Fruit fly (Drosophila melanogaster): Measurements from ENCODE around the gene CG5953.
A peak's percentile ranks its signal among the peaks of the same experiment; 100 is the strongest.

The CG5953 gene

dm6 chr2L:16533386-16533773 is 703 bp upstream of the CG5953 start (continued):
- TF ChIP-seq cwo (GFP tag; optimal IDR thresholded peaks at IDR 0.05) (no peak), Vsx1 (GFP tag; optimal IDR thresholded peaks at IDR 0.05) (no peak), CG3281 (GFP tag; optimal IDR thresholded peaks at IDR 0.05) (no peak), CG5180 (GFP tag; optimal IDR thresholded peaks at IDR 0.05) (no peak), CG8359 (GFP tag; optimal IDR thresholded peaks at IDR 0.05; ENCODE audit: borderline replicate concordance) (no peak), Lpt (GFP tag; optimal IDR thresholded peaks at IDR 0.05) (no peak), Mrtf (GFP tag; IDR thresholded peaks at IDR 0.05) (no peak), z (GFP tag; IDR thresholded peaks at IDR 0.05) (no peak), gcm2 (GFP tag; optimal IDR thresholded peaks at IDR 0.05) (no peak), HLH3B (GFP tag; IDR thresholded peaks at IDR 0.05) (no peak; the same call in 1 of the 2 replicates), br (optimal IDR thresholded peaks at IDR 0.05) (no peak), TFAM (GFP tag; optimal IDR thresholded peaks at IDR 0.05) (no peak), CG13296 (GFP tag; optimal IDR thresholded peaks at IDR 0.05) (no peak), gce (GFP tag; IDR thresholded peaks at IDR 0.05) (no peak; the same call in 2 of the 3 replicates), disco-r (GFP tag; optimal IDR thresholded peaks at IDR 0.05) (no peak), schlank (tag; optimal IDR thresholded peaks at IDR 0.05) (no peak), abd-A (tag; optimal IDR thresholded peaks at IDR 0.05) (peak; percentile 86), CG11560 (tag; IDR thresholded peaks at IDR 0.05) (no peak), CTCF (GFP tag; optimal IDR thresholded peaks at IDR 0.05) (no peak), stc (GFP tag; IDR thresholded peaks at IDR 0.05) (no peak; the same call in 1 of the 2 replicates), CG3995 (GFP tag; optimal IDR thresholded peaks at IDR 0.05) (no peak), Dad (GFP tag; optimal IDR thresholded peaks at IDR 0.05) (no peak), CG17612 (GFP tag; IDR thresholded peaks at IDR 0.05) (no peak), Neu2 (GFP tag; optimal IDR thresholded peaks at IDR 0.05; ENCODE audit: borderline replicate concordance) (no peak), slbo (GFP tag; IDR thresholded peaks at IDR 0.05) (peak; percentile 2; the same call in 1 of the 2 replicates), CG30020 (tag; optimal IDR thresholded peaks at IDR 0.05) (no peak), BtbVII (GFP tag; optimal IDR thresholded peaks at IDR 0.05) (no peak), pnt (GFP tag; optimal IDR thresholded peaks at IDR 0.05) (no peak), aop (GFP tag; IDR thresholded peaks at IDR 0.05) (no peak), CG8765 (GFP tag; IDR thresholded peaks at IDR 0.05) (0 out of 2 replicates have a peak, but pooled peaks have one; percentile 2), Bdp1 (GFP tag; optimal IDR thresholded peaks at IDR 0.05) (no peak), Gsc (GFP tag; IDR thresholded peaks at IDR 0.05) (no peak), jumu (GFP tag; optimal IDR thresholded peaks at IDR 0.05) (no peak), CG10431 (GFP tag; optimal IDR thresholded peaks at IDR 0.05) (no peak), CG18599 (GFP tag; optimal IDR thresholded peaks at IDR 0.05) (peak; percentile 27), CG10979 (tag; optimal IDR thresholded peaks at IDR 0.05) (no peak), CG2875 (GFP tag; optimal IDR thresholded peaks at IDR 0.05) (no peak), Usf (GFP tag; optimal IDR thresholded peaks at IDR 0.05) (no peak), Adf1 (GFP tag; IDR thresholded peaks at IDR 0.05) (peak; percentile 98; the same call in 1 of the 2 replicates), pho (GFP tag; optimal IDR thresholded peaks at IDR 0.05) (no peak), CG17186 (GFP tag; optimal IDR thresholded peaks at IDR 0.05) (no peak), Hey (tag; optimal IDR thresholded peaks at IDR 0.05) (peak; percentile 44), inv (GFP tag; IDR thresholded peaks at IDR 0.05; ENCODE audit: partially characterized antibody) (peak; percentile 51; the same call in 1 of the 2 replicates), hbn (GFP tag; IDR thresholded peaks at IDR 0.05; ENCODE audit: partially characterized antibody) (no peak), CG9797 (GFP tag; optimal IDR thresholded peaks at IDR 0.05) (no peak), ttk (GFP tag; IDR thresholded peaks at IDR 0.05) (no peak; the same call in 1 of the 2 replicates), CG11456 (GFP tag; IDR thresholded peaks at IDR 0.05) (peak; percentile 57; the same call in 2 of the 3 replicates), CG2116 (GFP tag; optimal IDR thresholded peaks at IDR 0.05) (no peak)
